Fruit fly (Drosophila melanogaster) whole organism, embryonic: ENCODE measurements around the gene CG14431.

Experiments used
- C15 ChIP-seq: fragments of 200-800 bp; sonication (Bioruptor generic); IDR thresholded peaks from 3 replicates; pipeline ENCODE4 v1.3.6; 2022; ENCODE audit warnings: missing biosample characterization, missing genetic modification characterization
- CG10209 ChIP-seq: fragments of 200-800 bp; sonication (Bioruptor generic); optimal IDR thresholded peaks from 3 replicates; lab custom pipeline; 2017; ENCODE audit warnings: missing biosample characterization, mild to moderate bottlenecking, missing genetic modification characterization, missing genetic modification reagents
- CG1024 ChIP-seq: fragments of 200-800 bp; sonication (Bioruptor generic); IDR thresholded peaks from 2 replicates; pipeline ENCODE4 v1.3.6; 2022; ENCODE audit warnings: missing biosample characterization, missing genetic modification characterization
- CG10959 ChIP-seq: fragments of 200-800 bp; sonication (Bioruptor generic); IDR thresholded peaks from 2 replicates; pipeline ENCODE4 v1.3.6; 2022; ENCODE audit warnings: missing biosample characterization, missing genetic modification characterization
- CG12769 ChIP-seq: fragments of 200-800 bp; sonication (Bioruptor generic); optimal IDR thresholded peaks from 2 replicates; lab custom pipeline; 2019; ENCODE audit warnings: missing biosample characterization, mild to moderate bottlenecking, missing genetic modification characterization, moderate library complexity
- CG12942 ChIP-seq: fragments of 200-800 bp; sonication (Bioruptor generic); optimal IDR thresholded peaks from 3 replicates; lab custom pipeline; 2016; ENCODE audit warnings: missing biosample characterization, missing genetic modification characterization
- CG13296 ChIP-seq: fragments of 200-800 bp; sonication (Bioruptor generic); optimal IDR thresholded peaks from 3 replicates; lab custom pipeline; 2018; ENCODE audit warnings: missing biosample characterization, mild to moderate bottlenecking, missing genetic modification characterization
- CG14014 ChIP-seq: fragments of 200-800 bp; sonication (Bioruptor generic); IDR thresholded peaks from 2 replicates; pipeline ENCODE4 v1.3.6; 2022; ENCODE audit warnings: missing biosample characterization, missing genetic modification characterization
- CG14965 ChIP-seq: fragments of 200-800 bp; sonication (Bioruptor generic); optimal IDR thresholded peaks from 2 replicates; lab custom pipeline; 2016; ENCODE audit warnings: missing biosample characterization, missing genetic modification characterization, borderline replicate concordance
- CG15073 ChIP-seq: fragments of 200-800 bp; sonication (Bioruptor generic); optimal IDR thresholded peaks from 2 replicates; lab custom pipeline; 2016; ENCODE audit warnings: missing biosample characterization, missing genetic modification characterization
- CG15696 ChIP-seq: fragments of 200-800 bp; sonication (Bioruptor generic); optimal IDR thresholded peaks from 2 replicates; lab custom pipeline; 2019; ENCODE audit warnings: missing biosample characterization, mild to moderate bottlenecking, missing genetic modification characterization, moderate library complexity
- CG1602 ChIP-seq: fragments of 200-800 bp; sonication (Bioruptor generic); optimal IDR thresholded peaks from 3 replicates; lab custom pipeline; 2016; ENCODE audit warnings: missing biosample characterization, missing genetic modification characterization
- CG16815 ChIP-seq: fragments of 200-800 bp; sonication (Bioruptor generic); optimal IDR thresholded peaks from 3 replicates; lab custom pipeline; 2017; ENCODE audit warnings: missing biosample characterization, mild to moderate bottlenecking, missing genetic modification characterization
- CG17328 ChIP-seq: fragments of 200-800 bp; sonication (Bioruptor generic); IDR thresholded peaks from 2 replicates; pipeline ENCODE4 v1.3.6; 2022; ENCODE audit warnings: missing biosample characterization, missing genetic modification characterization
- CG18011 ChIP-seq: fragments of 200-800 bp; sonication (Bioruptor generic); optimal IDR thresholded peaks from 2 replicates; lab custom pipeline; 2017; ENCODE audit warnings: missing biosample characterization, missing genetic modification characterization, mild to moderate bottlenecking, moderate library complexity, missing genotype
- CG3065 ChIP-seq: fragments of 200-800 bp; sonication (Bioruptor generic); optimal IDR thresholded peaks from 2 replicates; lab custom pipeline; 2016; ENCODE audit warnings: missing biosample characterization, missing genetic modification characterization
- CG32767 ChIP-seq: fragments of 200-800 bp; sonication (Bioruptor generic); IDR thresholded peaks from 2 replicates; pipeline ENCODE4 v1.3.6; 2022; ENCODE audit warnings: missing biosample characterization, missing genetic modification characterization
- CG33557 ChIP-seq: fragments of 200-800 bp; sonication (Bioruptor generic); optimal IDR thresholded peaks from 2 replicates; lab custom pipeline; 2019; ENCODE audit warnings: missing biosample characterization, mild to moderate bottlenecking, missing genetic modification characterization, moderate library complexity
- CG3407 ChIP-seq: fragments of 200-800 bp; sonication (Bioruptor generic); optimal IDR thresholded peaks from 2 replicates; lab custom pipeline; 2018; ENCODE audit warnings: missing biosample characterization, mild to moderate bottlenecking, missing genetic modification characterization
- CG3995 ChIP-seq: fragments of 200-800 bp; sonication (Bioruptor generic); optimal IDR thresholded peaks from 3 replicates; lab custom pipeline; 2016; ENCODE audit warnings: missing biosample characterization, missing genetic modification characterization
- CG4424 ChIP-seq: fragments of 200-800 bp; sonication (Bioruptor generic); optimal IDR thresholded peaks from 3 replicates; lab custom pipeline; 2016; ENCODE audit warnings: missing biosample characterization, missing genetic modification characterization
- CG4730 ChIP-seq: fragments of 200-800 bp; sonication (Bioruptor generic); IDR thresholded peaks from 2 replicates; pipeline ENCODE4 v1.3.6; 2022; ENCODE audit warnings: missing biosample characterization, missing genetic modification characterization
- CG6683 ChIP-seq: fragments of 200-800 bp; sonication (Bioruptor generic); optimal IDR thresholded peaks from 2 replicates; lab custom pipeline; 2017; ENCODE audit warnings: missing biosample characterization, mild to moderate bottlenecking, missing genetic modification characterization, missing genetic modification reagents
- CG6765 ChIP-seq: fragments of 200-800 bp; sonication (Bioruptor generic); optimal IDR thresholded peaks from 3 replicates; lab custom pipeline; 2017; ENCODE audit warnings: missing biosample characterization, mild to moderate bottlenecking, missing genetic modification characterization
- CG7357 ChIP-seq: fragments of 200-800 bp; sonication (Bioruptor generic); IDR thresholded peaks from 3 replicates; pipeline ENCODE4 v1.3.6; 2022; ENCODE audit warnings: missing biosample characterization, missing genetic modification characterization
- CoRest ChIP-seq: fragments of 200-800 bp; sonication (Bioruptor generic); optimal IDR thresholded peaks from 3 replicates; lab custom pipeline; 2018; ENCODE audit warnings: missing biosample characterization, mild to moderate bottlenecking, missing genetic modification characterization, moderate library complexity
- Fer2 ChIP-seq: fragments of 200-800 bp; sonication (Bioruptor generic); optimal IDR thresholded peaks from 2 replicates; lab custom pipeline; 2018; ENCODE audit warnings: missing biosample characterization, mild to moderate bottlenecking, missing genetic modification characterization, moderate library complexity
- Hey ChIP-seq: fragments of 200-800 bp; sonication (Bioruptor generic); optimal IDR thresholded peaks from 3 replicates; lab custom pipeline; 2018; ENCODE audit warnings: missing biosample characterization, mild to moderate bottlenecking, missing genetic modification characterization
- Lpt ChIP-seq: fragments of >200 bp; optimal IDR thresholded peaks from 2 replicates; lab custom pipeline; 2018; ENCODE audit warnings: missing biosample characterization, missing genetic modification characterization
- Med ChIP-seq: fragments of 200-800 bp; sonication (Bioruptor generic); peaks from one replicate; lab custom pipeline; 2016; ENCODE audit warnings: missing biosample characterization, missing genetic modification characterization, mild to moderate bottlenecking, inconsistent platforms, moderate library complexity
- Side ChIP-seq: fragments of 200-800 bp; sonication (Bioruptor generic); optimal IDR thresholded peaks from 2 replicates; lab custom pipeline; 2016; ENCODE audit warnings: missing biosample characterization, missing genetic modification characterization
- Stat92E ChIP-seq, 3 experiments: fragments of >200 bp in 2 of 3; fragments of 200-800 bp in 1 of 3; sonication (Bioruptor generic) in 1 of 3; optimal IDR thresholded peaks; 2 replicates each; lab custom pipeline; 2017 to 2019; ENCODE audit warnings: missing biosample characterization in 3 of 3, missing genetic modification characterization in 3 of 3, mild to moderate bottlenecking in 1 of 3, moderate library complexity in 1 of 3
- ap ChIP-seq: fragments of 200-800 bp; sonication (Bioruptor generic); IDR thresholded peaks from 2 replicates; pipeline ENCODE4 v1.3.6; 2022; ENCODE audit warnings: missing biosample characterization, missing genetic modification characterization
- bcd ChIP-seq: fragments of 200-800 bp; sonication (Bioruptor generic); optimal IDR thresholded peaks from 2 replicates; lab custom pipeline; 2017; ENCODE audit warnings: missing biosample characterization, mild to moderate bottlenecking, missing genetic modification characterization
- bowl ChIP-seq: fragments of 200-800 bp; sonication (Bioruptor generic); IDR thresholded peaks from 2 replicates; pipeline ENCODE4 v1.3.6; 2022; ENCODE audit warnings: missing biosample characterization, missing genetic modification characterization
- br ChIP-seq: fragments of >200 bp; optimal IDR thresholded peaks from 2 replicates; lab custom pipeline; 2017
- bsh ChIP-seq, 2 experiments: fragments of 200-800 bp; sonication (Bioruptor generic); optimal IDR thresholded peaks; 2 replicates each; lab custom pipeline; 2017 to 2018; ENCODE audit warnings: mild to moderate bottlenecking in 2 of 2, missing biosample characterization in 2 of 2, missing genetic modification characterization in 2 of 2, moderate library complexity in 1 of 2
- dimm ChIP-seq: fragments of 200-800 bp; sonication (Bioruptor generic); IDR thresholded peaks from 2 replicates; pipeline ENCODE4 v1.3.6; 2022; ENCODE audit warnings: missing biosample characterization, missing genetic modification characterization
- lov ChIP-seq, 2 experiments: fragments of 200-800 bp in 1 of 2; fragments of >200 bp in 1 of 2; sonication (Bioruptor generic) in 1 of 2; IDR thresholded peaks in 1 of 2; optimal IDR thresholded peaks in 1 of 2; 2 replicates in 1 of 2; 3 replicates in 1 of 2; pipeline versions ENCODE4 v1.3.6 to Lab custom; 2017 to 2022; ENCODE audit warnings: missing biosample characterization in 1 of 2, missing genetic modification characterization in 1 of 2
- mam ChIP-seq: fragments of 200-800 bp; sonication (Bioruptor generic); optimal IDR thresholded peaks from 3 replicates; lab custom pipeline; 2016; ENCODE audit warnings: missing biosample characterization, missing genetic modification characterization
- nom ChIP-seq: fragments of 200-800 bp; sonication (Bioruptor generic); optimal IDR thresholded peaks from 2 replicates; lab custom pipeline; 2017; ENCODE audit warnings: missing biosample characterization, missing genetic modification characterization, mild to moderate bottlenecking, moderate library complexity, missing genetic modification reagents
- onecut ChIP-seq: fragments of 200-800 bp; sonication (Bioruptor generic); IDR thresholded peaks from 2 replicates; pipeline ENCODE4 v1.3.6; 2022; ENCODE audit warnings: missing biosample characterization, missing genetic modification characterization
- peb ChIP-seq: fragments of 200-800 bp; sonication (Bioruptor generic); IDR thresholded peaks from 2 replicates; pipeline ENCODE4 v1.3.6; 2022; ENCODE audit warnings: missing biosample characterization, missing genetic modification characterization
- pita ChIP-seq: fragments of 200-800 bp; sonication (Bioruptor generic); optimal IDR thresholded peaks from 2 replicates; lab custom pipeline; 2017; ENCODE audit warnings: missing biosample characterization, mild to moderate bottlenecking, missing genetic modification characterization
- sisA ChIP-seq: fragments of 200-800 bp; sonication (Bioruptor generic); IDR thresholded peaks from 2 replicates; pipeline ENCODE4 v1.3.6; 2022; ENCODE audit warnings: missing biosample characterization, missing genetic modification characterization
- ssp ChIP-seq: fragments of 200-800 bp; sonication (Bioruptor generic); IDR thresholded peaks from 2 replicates; pipeline ENCODE4 v1.3.6; 2022; ENCODE audit warnings: missing biosample characterization, missing genetic modification characterization
- tna ChIP-seq: fragments of 200-800 bp; sonication (Bioruptor generic); IDR thresholded peaks from 2 replicates; pipeline ENCODE4 v1.3.6; 2022; ENCODE audit warnings: missing biosample characterization, missing genetic modification characterization; ENCODE audit not compliant: partially characterized antibody
- unpg ChIP-seq: fragments of 200-800 bp; sonication (Bioruptor generic); optimal IDR thresholded peaks from 3 replicates; lab custom pipeline; 2018; ENCODE audit warnings: missing biosample characterization, mild to moderate bottlenecking, missing genetic modification characterization, moderate library complexity
- vvl ChIP-seq: fragments of 200-800 bp; sonication (Bioruptor generic); IDR thresholded peaks from 2 replicates; pipeline ENCODE4 v1.3.6; 2022; ENCODE audit warnings: missing biosample characterization, missing genetic modification characterization

Gene CG14431

dm6 chrX:7011063-7011743, 103.1 kb downstream of the CG14431 start, which contains the start of the genes cm, sloth1 and sloth2 (continued):
- TF ChIP-seq Med (peak; percentile 98), CG6765 (GFP tag; lab: Kevin White, UChicago) (peak; percentile 50), bsh (GFP tag; optimal IDR thresholded peaks at IDR 0.05; lab: Kevin White, UChicago) (peak; percentile 7 to 83), CG6683 (GFP tag; lab: Kevin White, UChicago) (peak; percentile 45), ssp (GFP tag; lab: Robert Waterston, UW) (peak; percentile 71), CG3065 (peak; percentile 66), vvl (GFP tag; lab: Robert Waterston, UW) (peak; percentile 91), CG3995 (GFP tag; lab: Kevin White, UChicago) (peak; percentile 13), pita (no peak), CG14014 (GFP tag; lab: Robert Waterston, UW) (peak; percentile 84), CG3407 (peak; percentile 53), CG10959 (GFP tag; lab: Robert Waterston, UW) (peak; percentile 76), CG32767 (GFP tag; lab: Robert Waterston, UW) (peak; percentile 70), Hey (peak; percentile 44), bcd (GFP tag; lab: Kevin White, UChicago) (peak; percentile 76), CG1602 (GFP tag; lab: Kevin White, UChicago) (peak; percentile 90), CG18011 (GFP tag; lab: Kevin White, UChicago) (peak; percentile 76), unpg (GFP tag; lab: Kevin White, UChicago) (peak; percentile 87), CG15696 (tag; lab: Kevin White, UChicago) (peak; percentile 87), nom (GFP tag; lab: Kevin White, UChicago) (peak; percentile 62), CG4424 (peak; percentile 80), bowl (GFP tag; lab: Robert Waterston, UW) (no peak), ap (GFP tag; lab: Robert Waterston, UW) (peak; percentile 75), br (lab: Kevin White, UChicago) (no peak), Stat92E (GFP tag; optimal IDR thresholded peaks at IDR 0.05; lab: Kevin White, UChicago) (peak in 1 of 3 experiments; percentile 65), Lpt (GFP tag; lab: Kevin White, UChicago) (no peak), CG4730 (peak; percentile 84), CG14965 (GFP tag; lab: Kevin White, UChicago) (no peak), tna (GFP tag; lab: Robert Waterston, UW) (peak; percentile 35; the same call in 1 of the 2 replicates), CG10209 (GFP tag; lab: Kevin White, UChicago) (peak; percentile 71), sisA (GFP tag; lab: Robert Waterston, UW) (peak; percentile 87), lov (optimal IDR thresholded peaks at IDR 0.05; lab: Kevin White, UChicago) (no peak), lov (GFP tag; IDR thresholded peaks at IDR 0.05; lab: Robert Waterston, UW) (peak; percentile 59; the same call in 1 of the 3 replicates), CG33557 (GFP tag; lab: Kevin White, UChicago) (peak; percentile 81), CG17328 (GFP tag; lab: Robert Waterston, UW) (peak; percentile 87), CG15073 (no peak), onecut (peak; percentile 68), CG12942 (GFP tag; lab: Kevin White, UChicago) (peak; percentile 88), CG12769 (tag; lab: Kevin White, UChicago) (peak; percentile 93), peb (GFP tag; lab: Robert Waterston, UW) (peak; percentile 80), Fer2 (tag; lab: Kevin White, UChicago) (peak; percentile 75), CG13296 (GFP tag; lab: Kevin White, UChicago) (peak; percentile 75), dimm (GFP tag; lab: Robert Waterston, UW) (peak; percentile 49; the same call in 1 of the 2 replicates), Side (GFP tag; lab: Kevin White, UChicago) (peak; percentile 87), CG16815 (GFP tag; lab: Kevin White, UChicago) (peak; percentile 74), mam (GFP tag; lab: Kevin White, UChicago) (peak; percentile 87), CoRest (peak; percentile 90), CG7357 (peak; percentile 68; the same call in 1 of the 3 replicates), C15 (GFP tag; lab: Robert Waterston, UW) (no peak), CG1024 (GFP tag; lab: Robert Waterston, UW) (peak; percentile 68)
